Worm (Caenorhabditis elegans): Measurements from ENCODE around the gene cey-1.

Gene cey-1

DNA sequence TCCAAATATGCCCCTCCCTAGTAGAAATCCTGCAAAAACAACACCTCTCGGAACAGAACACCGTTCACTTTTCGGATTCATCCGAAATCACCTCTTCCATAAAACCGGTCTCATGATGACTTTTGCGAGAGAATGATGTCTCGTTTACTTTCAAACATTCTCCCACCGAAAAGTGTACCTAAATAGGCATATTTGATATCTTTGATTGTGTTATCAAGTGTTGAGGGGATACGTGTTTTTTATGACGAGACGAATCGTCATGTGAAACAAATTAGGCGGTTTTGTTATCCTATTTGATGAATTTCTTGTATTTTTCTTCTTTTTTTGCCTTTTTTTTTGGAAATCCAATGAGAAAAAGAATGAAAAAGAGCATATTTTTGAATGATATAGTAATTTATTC is 25.8 kb downstream of the cey-1 start:
- TF ChIP-seq rnt-1 (tag; optimal IDR thresholded peaks at IDR 0.05) (no peak), unc-42 (tag; optimal IDR thresholded peaks at IDR 0.05) (no peak), eyg-1 (tag; optimal IDR thresholded peaks at IDR 0.05) (no peak), pha-4 (tag; optimal IDR thresholded peaks at IDR 0.05) (no peak), nhr-11 (tag; optimal IDR thresholded peaks at IDR 0.05) (no peak), ceh-30 (tag; optimal IDR thresholded peaks at IDR 0.05) (no peak), tbx-7 (tag; optimal IDR thresholded peaks at IDR 0.05) (no peak), lin-11 (tag; optimal IDR thresholded peaks at IDR 0.05) (no peak), ceh-48 (tag; optimal IDR thresholded peaks at IDR 0.05) (no peak), pag-3 (tag; optimal IDR thresholded peaks at IDR 0.05; ENCODE audit: borderline replicate concordance) (no peak), unc-86 (tag; optimal IDR thresholded peaks at IDR 0.05) (no peak), pqm-1 (tag; optimal IDR thresholded peaks at IDR 0.05) (no peak), ceh-2 (tag; optimal IDR thresholded peaks at IDR 0.05) (no peak), npax-4 (tag; optimal IDR thresholded peaks at IDR 0.05) (no peak), hlh-8 (tag; optimal IDR thresholded peaks at IDR 0.05) (no peak), lim-6 (tag; optimal IDR thresholded peaks at IDR 0.05) (no peak), ceh-45 (GFP tag; IDR thresholded peaks at IDR 0.05) (no peak), syd-9 (tag; optimal IDR thresholded peaks at IDR 0.05) (no peak)

DNA sequence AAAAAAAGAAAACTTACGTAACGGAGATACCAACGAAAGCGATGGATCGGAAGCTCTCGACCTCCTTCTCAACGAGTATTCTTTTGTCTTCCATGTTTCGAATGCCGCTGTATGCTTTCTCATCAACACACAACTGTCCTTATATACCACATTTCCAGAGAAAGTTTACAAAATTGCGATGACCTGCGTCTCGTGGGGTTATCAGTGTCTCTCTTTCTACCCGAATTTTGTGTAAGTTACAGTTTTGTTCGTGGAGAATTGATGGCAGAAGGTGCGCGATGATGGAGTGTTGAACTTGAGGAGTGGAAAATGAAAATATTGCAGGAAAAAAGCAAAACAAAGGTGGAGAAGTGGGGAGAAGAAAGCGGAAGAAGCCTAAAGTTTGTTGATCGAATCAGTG is 27.3 kb downstream of the cey-1 start, which contains the start of gene col-81:
Gene col-81, minus strand, starts transcription at position 101 of the 400 bp plus-strand sequence.
- no peak for TF ChIP-seq ceh-30 (tag; optimal IDR thresholded peaks at IDR 0.05)
- no peak for TF ChIP-seq pha-2 (tag; optimal IDR thresholded peaks at IDR 0.05)
- TF ChIP-seq ceh-45 (GFP tag; IDR thresholded peaks at IDR 0.05): no peak
- no peak for TF ChIP-seq Y22D7AL.16 (tag; optimal IDR thresholded peaks at IDR 0.05)
- no peak for TF ChIP-seq ceh-19 (GFP tag; optimal IDR thresholded peaks at IDR 0.05)
- TF ChIP-seq ceh-48 (tag; optimal IDR thresholded peaks at IDR 0.05): no peak
- no peak for TF ChIP-seq syd-9 (tag; optimal IDR thresholded peaks at IDR 0.05)
- TF ChIP-seq fax-1 (tag; optimal IDR thresholded peaks at IDR 0.05): no peak
- no peak for TF ChIP-seq tbx-2 (tag; optimal IDR thresholded peaks at IDR 0.05)
- TF ChIP-seq unc-42 (tag; optimal IDR thresholded peaks at IDR 0.05): no peak
- TF ChIP-seq pha-4 (tag; optimal IDR thresholded peaks at IDR 0.05): no peak
- TF ChIP-seq ztf-16 (tag; optimal IDR thresholded peaks at IDR 0.05): no peak
- TF ChIP-seq lim-6 (tag; optimal IDR thresholded peaks at IDR 0.05): no peak
- no peak for TF ChIP-seq che-1 (tag; optimal IDR thresholded peaks at IDR 0.05)
- TF ChIP-seq hlh-13 (GFP tag; optimal IDR thresholded peaks at IDR 0.05): no peak

DNA sequence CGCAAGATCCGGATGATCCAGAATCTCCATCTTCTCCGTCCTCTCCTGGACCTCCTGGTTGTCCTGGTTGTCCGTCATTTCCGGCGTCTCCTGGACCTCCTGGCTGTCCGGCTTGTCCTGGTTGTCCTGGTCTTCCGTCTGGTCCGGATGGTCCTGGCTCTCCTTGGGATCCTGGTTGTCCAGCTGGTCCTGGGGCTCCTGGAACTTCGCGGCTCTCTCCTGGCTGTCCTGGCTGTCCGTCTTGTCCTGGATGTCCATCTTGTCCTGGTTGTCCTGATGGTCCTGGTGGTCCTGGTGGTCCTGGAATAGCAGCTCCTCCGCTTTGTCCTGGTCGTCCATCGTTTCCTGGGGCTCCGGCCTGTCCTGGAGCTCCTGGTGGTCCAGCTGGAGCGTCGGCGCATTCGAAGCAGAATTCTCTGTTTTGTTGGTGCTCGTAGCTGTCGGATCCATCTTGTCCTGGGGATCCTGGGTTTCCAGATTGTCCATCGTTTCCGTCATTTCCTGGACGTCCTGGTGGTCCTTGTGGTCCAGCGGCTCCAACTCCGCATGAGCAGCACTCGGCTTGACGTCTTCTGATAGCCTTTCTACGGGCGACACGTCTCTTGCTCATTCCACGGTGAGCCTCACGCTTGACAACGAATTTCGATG is 28.4 kb downstream of the cey-1 start:
- TF ChIP-seq mec-3 (tag; optimal IDR thresholded peaks at IDR 0.05; ENCODE audit: borderline replicate concordance) (peak; percentile 6), dmd-4 (tag; optimal IDR thresholded peaks at IDR 0.05; ENCODE audit: borderline replicate concordance) (no peak), hlh-15 (tag; optimal IDR thresholded peaks at IDR 0.05) (no peak), nhr-11 (tag; optimal IDR thresholded peaks at IDR 0.05) (no peak), ceh-48 (tag; optimal IDR thresholded peaks at IDR 0.05) (no peak), pqm-1 (tag; optimal IDR thresholded peaks at IDR 0.05) (no peak), ceh-9 (tag; optimal IDR thresholded peaks at IDR 0.05) (no peak), ahr-1 (tag; optimal IDR thresholded peaks at IDR 0.05) (no peak)

DNA sequence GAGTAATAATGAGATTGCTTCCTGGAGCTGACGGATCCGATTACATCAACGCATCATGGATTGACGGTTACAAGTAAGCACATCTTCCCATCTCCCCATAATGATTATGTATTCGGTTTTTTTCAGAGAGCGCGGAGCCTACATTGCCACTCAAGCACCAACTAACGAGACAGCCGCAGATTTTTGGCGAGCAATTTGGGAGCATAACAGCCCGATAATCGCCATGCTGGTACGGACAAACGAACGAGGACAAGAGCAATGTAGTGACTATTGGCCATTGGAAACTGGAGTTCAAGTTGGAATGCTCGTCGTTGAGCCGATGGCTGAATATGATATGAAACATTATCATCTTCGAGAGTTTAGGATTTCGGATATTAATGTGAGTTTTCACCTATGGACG is 30.1 kb downstream of the cey-1 start:
- no peak for TF ChIP-seq rnt-1 (tag; optimal IDR thresholded peaks at IDR 0.05)

DNA sequence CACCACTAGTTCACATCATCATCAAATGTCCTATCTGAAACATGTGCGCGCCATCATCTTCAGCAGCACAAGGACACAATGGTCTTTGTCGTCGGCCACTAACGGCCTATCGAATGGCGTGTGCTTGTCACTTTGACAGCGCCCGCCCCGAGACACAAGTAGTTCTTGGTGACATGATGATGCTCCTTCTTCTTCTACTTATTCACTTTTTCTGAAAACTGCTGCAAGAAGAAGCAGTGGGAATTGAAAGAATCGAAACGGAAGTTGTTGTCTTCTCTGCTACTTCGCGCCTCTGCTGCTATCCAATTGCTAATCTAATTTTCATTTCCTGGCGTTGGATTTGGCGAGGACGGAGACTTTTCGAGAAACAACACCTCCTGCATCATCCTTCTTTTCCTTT is 36.6 kb downstream of the cey-1 start:
- no peak for TF ChIP-seq ahr-1 (tag; optimal IDR thresholded peaks at IDR 0.05)
- no peak for TF ChIP-seq C08G9.2 (tag; optimal IDR thresholded peaks at IDR 0.05)
- TF ChIP-seq tbx-2 (tag; optimal IDR thresholded peaks at IDR 0.05): no peak
- no peak for TF ChIP-seq rnt-1 (tag; optimal IDR thresholded peaks at IDR 0.05)
- TF ChIP-seq ceh-14 (tag; optimal IDR thresholded peaks at IDR 0.05): no peak
- no peak for TF ChIP-seq unc-42 (tag; optimal IDR thresholded peaks at IDR 0.05)
- TF ChIP-seq lim-6 (tag; optimal IDR thresholded peaks at IDR 0.05): no peak
- no peak for TF ChIP-seq elt-4 (tag; optimal IDR thresholded peaks at IDR 0.05)

All from whole organism, late embryonic.